Worm (Caenorhabditis elegans) whole organism, L1 larva: ENCODE results near the gene catp-4.
A peak's percentile ranks its signal among the peaks of the same experiment; 100 is the strongest.

ENCODE experiments used
- C04F5.9 ChIP-seq: sonication (generic microtip); optimal IDR thresholded peaks from 2 replicates; lab custom pipeline; 2016; ENCODE audit warnings: missing genetic modification characterization, missing compliant biosample characterization
- C16A3.4 ChIP-seq: fragments of 150-350 bp; optimal IDR thresholded peaks from 2 replicates; lab custom pipeline; 2014; ENCODE audit warnings: missing biosample characterization, missing genetic modification characterization
- aha-1 ChIP-seq: fragments of 150-350 bp; optimal IDR thresholded peaks from 2 replicates; lab custom pipeline; 2014; ENCODE audit warnings: missing biosample characterization, missing genetic modification characterization
- aly-2 ChIP-seq: fragments of 150-350 bp; optimal IDR thresholded peaks from 2 replicates; lab custom pipeline; 2014; ENCODE audit warnings: missing biosample characterization, missing genetic modification characterization
- ama-1 ChIP-seq: fragments of 150-350 bp; optimal IDR thresholded peaks from 2 replicates; lab custom pipeline; 2014
- blmp-1 ChIP-seq: fragments of 150-350 bp; optimal IDR thresholded peaks from 2 replicates; lab custom pipeline; 2014; ENCODE audit warnings: missing biosample characterization, missing genetic modification characterization
- ceh-8 ChIP-seq: fragments of 200-800 bp; sonication (Bioruptor generic); optimal IDR thresholded peaks from 2 replicates; lab custom pipeline; 2018; ENCODE audit warnings: mild to moderate bottlenecking, missing genetic modification characterization, moderate library complexity, missing compliant biosample characterization
- ceh-90 ChIP-seq: sonication (generic microtip); optimal IDR thresholded peaks from 2 replicates; lab custom pipeline; 2016; ENCODE audit warnings: missing genetic modification characterization, missing compliant biosample characterization
- efl-1 ChIP-seq, 4 experiments: fragments of 150-350 bp; optimal IDR thresholded peaks in 3 of 4; peaks in 1 of 4; 1 replicate in 1 of 4; 2 replicates in 3 of 4; lab custom pipeline; 2014; ENCODE audit warnings: missing biosample characterization in 2 of 4, missing genetic modification characterization in 2 of 4, missing genetic modification reagents in 2 of 4
- egl-27 ChIP-seq, 2 experiments: fragments of 150-350 bp in 1 of 2; sonication (generic microtip); optimal IDR thresholded peaks; 3 replicates each; lab custom pipeline; 2017 to 2018; ENCODE audit warnings: missing biosample characterization in 2 of 2, missing genetic modification characterization in 2 of 2, missing genetic modification reagents in 2 of 2
- elt-2 ChIP-seq: sonication (generic microtip); optimal IDR thresholded peaks from 2 replicates; lab custom pipeline; 2016; ENCODE audit warnings: missing genetic modification characterization, mild to moderate bottlenecking, inconsistent platforms, missing compliant biosample characterization, missing genetic modification reagents
- fkh-10 ChIP-seq: sonication (generic microtip); optimal IDR thresholded peaks from 2 replicates; lab custom pipeline; 2017; ENCODE audit warnings: missing biosample characterization, missing genetic modification reagents, missing genetic modification characterization
- fkh-8 ChIP-seq: sonication (generic microtip); optimal IDR thresholded peaks from 2 replicates; lab custom pipeline; 2016; ENCODE audit warnings: mild to moderate bottlenecking, missing genetic modification characterization, missing compliant biosample characterization
- hlh-4 ChIP-seq: sonication (generic microtip); optimal IDR thresholded peaks from 2 replicates; lab custom pipeline; 2016; ENCODE audit warnings: mild to moderate bottlenecking, missing genetic modification characterization, missing compliant biosample characterization
- irx-1 ChIP-seq: sonication (generic microtip); optimal IDR thresholded peaks from 2 replicates; lab custom pipeline; 2016; ENCODE audit warnings: missing genetic modification characterization, missing compliant biosample characterization
- lin-13 ChIP-seq: fragments of 150-350 bp; optimal IDR thresholded peaks from 2 replicates; lab custom pipeline; 2014; ENCODE audit warnings: missing biosample characterization, missing genetic modification reagents, missing genetic modification characterization
- lin-14 ChIP-seq: fragments of 200-800 bp; sonication (Bioruptor generic); optimal IDR thresholded peaks from 2 replicates; lab custom pipeline; 2018; ENCODE audit warnings: mild to moderate bottlenecking, missing genetic modification characterization, moderate library complexity, missing compliant biosample characterization
- lin-35 ChIP-seq, 2 experiments: fragments of 150-350 bp; optimal IDR thresholded peaks; 2 replicates each; lab custom pipeline; 2014; ENCODE audit warnings: missing biosample characterization in 2 of 2, missing genetic modification characterization in 2 of 2, missing genetic modification reagents in 2 of 2
- lin-39 ChIP-seq: fragments of 150-350 bp; optimal IDR thresholded peaks from 2 replicates; lab custom pipeline; 2014; ENCODE audit warnings: missing biosample characterization, missing genetic modification reagents, missing genetic modification characterization
- lir-3 ChIP-seq: sonication (generic microtip); optimal IDR thresholded peaks from 2 replicates; lab custom pipeline; 2016; ENCODE audit warnings: mild to moderate bottlenecking, missing genetic modification characterization, moderate library complexity, missing compliant biosample characterization; ENCODE audit not compliant: poor library complexity
- lsy-2 ChIP-seq, 2 experiments: fragments of 150-350 bp; optimal IDR thresholded peaks; 2 replicates each; lab custom pipeline; 2014; ENCODE audit warnings: missing biosample characterization in 2 of 2, missing genetic modification characterization in 2 of 2
- mep-1 ChIP-seq: fragments of 150-350 bp; optimal IDR thresholded peaks from 2 replicates; lab custom pipeline; 2014; ENCODE audit warnings: missing biosample characterization, missing genetic modification characterization
- nhr-11 ChIP-seq: fragments of 150-350 bp; optimal IDR thresholded peaks from 2 replicates; lab custom pipeline; 2014; ENCODE audit warnings: missing biosample characterization, missing genetic modification characterization
- nhr-12 ChIP-seq: sonication (generic microtip); optimal IDR thresholded peaks from 2 replicates; lab custom pipeline; 2017; ENCODE audit warnings: missing biosample characterization, missing genetic modification characterization
- nhr-47 ChIP-seq: sonication (generic microtip); optimal IDR thresholded peaks from 2 replicates; lab custom pipeline; 2016; ENCODE audit warnings: mild to moderate bottlenecking, missing genetic modification characterization, moderate library complexity, missing compliant biosample characterization
- nhr-71 ChIP-seq: sonication (generic microtip); optimal IDR thresholded peaks from 2 replicates; lab custom pipeline; 2016; ENCODE audit warnings: mild to moderate bottlenecking, missing genetic modification characterization, moderate library complexity, missing compliant biosample characterization
- nhr-85 ChIP-seq: sonication (generic microtip); peaks from one replicate; lab custom pipeline; 2016; ENCODE audit warnings: missing genetic modification characterization, inconsistent platforms, missing compliant biosample characterization
- nhr-90 ChIP-seq: sonication (generic microtip); optimal IDR thresholded peaks from 2 replicates; lab custom pipeline; 2016; ENCODE audit warnings: mild to moderate bottlenecking, missing genetic modification characterization, missing compliant biosample characterization; ENCODE audit not compliant: poor library complexity
- pax-3 ChIP-seq: fragments of 200-800 bp; sonication (Bioruptor generic); optimal IDR thresholded peaks from 2 replicates; lab custom pipeline; 2018; ENCODE audit warnings: mild to moderate bottlenecking, missing genetic modification characterization, moderate library complexity, missing compliant biosample characterization
- pqm-1 ChIP-seq: sonication (generic microtip); optimal IDR thresholded peaks from 3 replicates; lab custom pipeline; 2017; ENCODE audit warnings: missing biosample characterization, missing genetic modification characterization
- rnt-1 ChIP-seq: sonication (generic microtip); optimal IDR thresholded peaks from 2 replicates; lab custom pipeline; 2016; ENCODE audit warnings: mild to moderate bottlenecking, missing genetic modification characterization, moderate library complexity, missing compliant biosample characterization
- skn-1 ChIP-seq: fragments of 150-350 bp; optimal IDR thresholded peaks from 2 replicates; lab custom pipeline; 2014; ENCODE audit warnings: missing biosample characterization, missing genetic modification characterization
- snu-23 ChIP-seq: sonication (generic microtip); optimal IDR thresholded peaks from 2 replicates; lab custom pipeline; 2016; ENCODE audit warnings: missing genetic modification characterization, missing compliant biosample characterization
- sup-37 ChIP-seq: fragments of 200-800 bp; sonication (Bioruptor generic); optimal IDR thresholded peaks from 2 replicates; lab custom pipeline; 2018; ENCODE audit warnings: mild to moderate bottlenecking, missing genetic modification characterization, missing compliant biosample characterization
- swsn-7 ChIP-seq: sonication (generic microtip); optimal IDR thresholded peaks from 2 replicates; lab custom pipeline; 2016; ENCODE audit warnings: missing genetic modification characterization, missing compliant biosample characterization
- unc-130 ChIP-seq: fragments of 150-350 bp; optimal IDR thresholded peaks from 2 replicates; lab custom pipeline; 2017; ENCODE audit warnings: missing biosample characterization, missing genetic modification characterization, inconsistent platforms
- unc-30 ChIP-seq: sonication (generic microtip); optimal IDR thresholded peaks from 2 replicates; lab custom pipeline; 2017; ENCODE audit warnings: missing biosample characterization, missing genetic modification characterization
- xbp-1 ChIP-seq: sonication (generic microtip); optimal IDR thresholded peaks from 2 replicates; lab custom pipeline; 2016; ENCODE audit warnings: missing genetic modification characterization, missing compliant biosample characterization
- zag-1 ChIP-seq: fragments of 150-350 bp; optimal IDR thresholded peaks from 2 replicates; lab custom pipeline; 2014; ENCODE audit warnings: missing biosample characterization, missing genetic modification characterization
- zip-4 ChIP-seq: fragments of 200-800 bp; sonication (Bioruptor generic); optimal IDR thresholded peaks from 2 replicates; lab custom pipeline; 2018; ENCODE audit warnings: mild to moderate bottlenecking, missing genetic modification characterization, moderate library complexity, missing compliant biosample characterization
- ztf-4 ChIP-seq: fragments of 150-350 bp; optimal IDR thresholded peaks from 2 replicates; lab custom pipeline; 2014; ENCODE audit warnings: missing biosample characterization, missing genetic modification characterization

The catp-4 gene

ce11 chrII:14599933-14600630, 6.7 kb downstream of the catp-4 start (continued):
- TF ChIP-seq rnt-1 (tag; lab: Kevin White, UChicago): no peak
- TF ChIP-seq sup-37: peak; percentile 0
- no peak for TF ChIP-seq skn-1 (tag; lab: Kevin White, UChicago)
- TF ChIP-seq nhr-71 (tag; lab: Kevin White, UChicago): peak; percentile 41
- TF ChIP-seq mep-1: peak; percentile 31
- no peak for TF ChIP-seq ceh-8 (GFP tag; lab: Kevin White, UChicago)
- peak; percentile 59 for TF ChIP-seq snu-23 (GFP tag; lab: Kevin White, UChicago)

- TF ChIP-seq snu-23 (GFP tag; lab: Kevin White, UChicago) (no peak), ama-1 (lab: Kevin White, UChicago) (peak; percentile 63), zip-4 (GFP tag; lab: Kevin White, UChicago) (no peak)
Observed at ce11 chrII:14600852-14601313, 7.5 kb downstream of the catp-4 start, which contains the start of gene tps-2. Gene tps-2 (plus strand): TSS chrII:14600902.

- TF ChIP-seq nhr-90 (tag; lab: Kevin White, UChicago) (no peak), pqm-1 (no peak), efl-1 (optimal IDR thresholded peaks at IDR 0.05; lab: Kevin White, UChicago) (no peak), efl-1 (GFP tag; optimal IDR thresholded peaks at IDR 0.05 in 1 of 2; lab: Kevin White, UChicago) (peak in 1 of 2 experiments; percentile 51), nhr-85 (tag; lab: Kevin White, UChicago) (no peak), irx-1 (no peak)
Observed at ce11 chrII:14602735-14603134, 9.4 kb downstream of the catp-4 start.

ce11 chrII:14604261-14604660, 10.9 kb downstream of the catp-4 start:
- TF ChIP-seq xbp-1 (tag; lab: Kevin White, UChicago) (no peak), pax-3 (tag; lab: Kevin White, UChicago) (no peak), skn-1 (tag; lab: Kevin White, UChicago) (no peak), lin-14 (GFP tag; lab: Kevin White, UChicago) (no peak), ztf-4 (tag; lab: Kevin White, UChicago) (peak; percentile 49), irx-1 (no peak), nhr-11 (no peak), elt-2 (tag; lab: Kevin White, UChicago) (peak; percentile 15)

- TF ChIP-seq C04F5.9 (tag; lab: Kevin White, UChicago): no peak
- TF ChIP-seq lin-13 (GFP tag; lab: Kevin White, UChicago): no peak
- TF ChIP-seq zag-1 (tag; lab: Kevin White, UChicago): no peak
- TF ChIP-seq lir-3 (tag; lab: Kevin White, UChicago): no peak
- no peak for TF ChIP-seq lsy-2 (tag; optimal IDR thresholded peaks at IDR 0.05; lab: Kevin White, UChicago)
- TF ChIP-seq skn-1 (tag; lab: Kevin White, UChicago): no peak
- no peak for TF ChIP-seq mep-1
- no peak for TF ChIP-seq fkh-10 (GFP tag; lab: Kevin White, UChicago)
- no peak for TF ChIP-seq snu-23 (GFP tag; lab: Kevin White, UChicago)
- no peak for TF ChIP-seq nhr-47 (tag; lab: Kevin White, UChicago)
- TF ChIP-seq xbp-1 (tag; lab: Kevin White, UChicago): no peak
- no peak for TF ChIP-seq fkh-8 (tag; lab: Kevin White, UChicago)
- no peak for TF ChIP-seq ceh-90 (tag; lab: Kevin White, UChicago)
- TF ChIP-seq, all 84 proteins: peak for 0
Observed at ce11 chrII:14605026-14605425, 11.6 kb downstream of the catp-4 start.

ce11 chrII:14605479-14605878, 12.1 kb downstream of the catp-4 start, which contains the start of gene F19H8.2:
Gene F19H8.2 (minus strand): TSS chrII:14605869.
- TF ChIP-seq aha-1: no peak
- TF ChIP-seq hlh-4 (tag; lab: Kevin White, UChicago): no peak
- peak; percentile 84 for TF ChIP-seq blmp-1
- TF ChIP-seq nhr-71 (tag; lab: Kevin White, UChicago): no peak
- no peak for TF ChIP-seq zag-1 (tag; lab: Kevin White, UChicago)
- no peak for TF ChIP-seq nhr-12 (tag; lab: Kevin White, UChicago)
- no peak for TF ChIP-seq aly-2 (tag; lab: Kevin White, UChicago)
- no peak for TF ChIP-seq C16A3.4 (tag; lab: Kevin White, UChicago)
- TF ChIP-seq snu-23 (GFP tag; lab: Kevin White, UChicago): no peak
- TF ChIP-seq unc-130 (tag; lab: Kevin White, UChicago): no peak
- no peak for TF ChIP-seq lin-35 (GFP tag; optimal IDR thresholded peaks at IDR 0.05; lab: Kevin White, UChicago)
- no peak for TF ChIP-seq lin-39 (tag; lab: Kevin White, UChicago)
- TF ChIP-seq egl-27 (tag; optimal IDR thresholded peaks at IDR 0.05; lab: Kevin White, UChicago): no peak
- TF ChIP-seq pax-3 (tag; lab: Kevin White, UChicago): no peak
- TF ChIP-seq unc-30 (tag; lab: Kevin White, UChicago): no peak
- TF ChIP-seq mep-1: peak; percentile 12
- no peak for TF ChIP-seq swsn-7 (tag; lab: Kevin White, UChicago)
- no peak for TF ChIP-seq ztf-4 (tag; lab: Kevin White, UChicago)
- peak; percentile 68 for TF ChIP-seq nhr-85 (tag; lab: Kevin White, UChicago)
